Fruit fly (Drosophila melanogaster) whole organism, embryonic: ENCODE results near the gene Srr.

Experiments
- B-H2 ChIP-seq: fragments of 200-800 bp; sonication (Bioruptor generic); optimal IDR thresholded peaks from 2 replicates; lab custom pipeline; 2018; ENCODE audit warnings: missing biosample characterization, mild to moderate bottlenecking, missing genetic modification characterization
- Bdp1 ChIP-seq: fragments of 200-800 bp; sonication (Bioruptor generic); optimal IDR thresholded peaks from 3 replicates; lab custom pipeline; 2016; ENCODE audit warnings: missing biosample characterization, missing genetic modification characterization
- CG12942 ChIP-seq: fragments of 200-800 bp; sonication (Bioruptor generic); optimal IDR thresholded peaks from 3 replicates; lab custom pipeline; 2016; ENCODE audit warnings: missing biosample characterization, missing genetic modification characterization
- CG13296 ChIP-seq: fragments of 200-800 bp; sonication (Bioruptor generic); optimal IDR thresholded peaks from 3 replicates; lab custom pipeline; 2018; ENCODE audit warnings: missing biosample characterization, mild to moderate bottlenecking, missing genetic modification characterization
- CG17612 ChIP-seq: fragments of 200-800 bp; sonication (Bioruptor generic); IDR thresholded peaks from 2 replicates; pipeline ENCODE4 v1.3.6; 2022; ENCODE audit warnings: missing biosample characterization, missing genetic modification characterization
- CG18011 ChIP-seq: fragments of 200-800 bp; sonication (Bioruptor generic); optimal IDR thresholded peaks from 2 replicates; lab custom pipeline; 2017; ENCODE audit warnings: missing biosample characterization, missing genetic modification characterization, mild to moderate bottlenecking, moderate library complexity, missing genotype
- CG3163 ChIP-seq: fragments of 200-800 bp; sonication (Bioruptor generic); optimal IDR thresholded peaks from 3 replicates; lab custom pipeline; 2016; ENCODE audit warnings: missing biosample characterization, missing genetic modification characterization
- CG34224 ChIP-seq: fragments of 200-800 bp; sonication (Bioruptor generic); IDR thresholded peaks from 3 replicates; pipeline ENCODE4 v1.3.6; 2022; ENCODE audit warnings: missing biosample characterization, missing genetic modification characterization; ENCODE audit not compliant: partially characterized antibody
- CG4404 ChIP-seq: fragments of 200-800 bp; sonication (Bioruptor generic); IDR thresholded peaks from 2 replicates; pipeline ENCODE4 v1.3.6; 2022; ENCODE audit warnings: missing biosample characterization, missing genetic modification characterization
- CG4820 ChIP-seq: fragments of 200-800 bp; sonication (Bioruptor generic); optimal IDR thresholded peaks from 3 replicates; lab custom pipeline; 2016; ENCODE audit warnings: missing biosample characterization, missing genetic modification characterization
- CG5245 ChIP-seq: fragments of 200-800 bp; sonication (Bioruptor generic); optimal IDR thresholded peaks from 3 replicates; lab custom pipeline; 2016; ENCODE audit warnings: missing biosample characterization, missing genetic modification characterization
- CG6854 ChIP-seq: fragments of 200-800 bp; sonication (Bioruptor generic); optimal IDR thresholded peaks from 3 replicates; lab custom pipeline; 2017; ENCODE audit warnings: missing biosample characterization, mild to moderate bottlenecking, missing genetic modification characterization
- CG7271 ChIP-seq: fragments of 200-800 bp; sonication (Bioruptor generic); optimal IDR thresholded peaks from 2 replicates; lab custom pipeline; 2018; ENCODE audit warnings: missing biosample characterization, mild to moderate bottlenecking, missing genetic modification characterization, moderate library complexity
- CG9876 ChIP-seq: fragments of 200-800 bp; sonication (Bioruptor generic); optimal IDR thresholded peaks from 2 replicates; lab custom pipeline; 2016; ENCODE audit warnings: missing biosample characterization, missing genetic modification characterization
- D19B ChIP-seq: fragments of 200-800 bp; sonication (Bioruptor generic); optimal IDR thresholded peaks from 2 replicates; lab custom pipeline; 2017; ENCODE audit warnings: missing biosample characterization, mild to moderate bottlenecking, missing genetic modification characterization
- Dek ChIP-seq: fragments of 200-800 bp; sonication (Bioruptor generic); optimal IDR thresholded peaks from 3 replicates; lab custom pipeline; 2019; ENCODE audit warnings: missing biosample characterization, mild to moderate bottlenecking, missing genetic modification characterization, moderate library complexity
- Dip2 ChIP-seq: fragments of 200-800 bp; sonication (Bioruptor generic); IDR thresholded peaks from 2 replicates; pipeline ENCODE4 v1.3.6; 2022; ENCODE audit warnings: missing biosample characterization, missing genetic modification characterization
- Dll ChIP-seq: fragments of 200-800 bp; sonication (Bioruptor generic); IDR thresholded peaks from 4 replicates; pipeline ENCODE4 v1.3.6; 2022; ENCODE audit warnings: missing biosample characterization, missing genetic modification characterization; ENCODE audit not compliant: partially characterized antibody
- Hey ChIP-seq: fragments of 200-800 bp; sonication (Bioruptor generic); optimal IDR thresholded peaks from 3 replicates; lab custom pipeline; 2018; ENCODE audit warnings: missing biosample characterization, mild to moderate bottlenecking, missing genetic modification characterization
- HmgD ChIP-seq: fragments of 200-800 bp; sonication (Bioruptor generic); optimal IDR thresholded peaks from 3 replicates; lab custom pipeline; 2016; ENCODE audit warnings: missing biosample characterization, missing genetic modification characterization
- Hmx ChIP-seq: fragments of 200-800 bp; sonication (Bioruptor generic); optimal IDR thresholded peaks from 2 replicates; lab custom pipeline; 2016; ENCODE audit warnings: missing biosample characterization, missing genetic modification characterization
- Hr51 ChIP-seq, 2 experiments: fragments of 200-800 bp; sonication (Bioruptor generic); optimal IDR thresholded peaks; 2 replicates in 1 of 2; 3 replicates in 1 of 2; lab custom pipeline; 2016 to 2018; ENCODE audit warnings: missing biosample characterization in 2 of 2, missing genetic modification characterization in 2 of 2, mild to moderate bottlenecking in 1 of 2, moderate library complexity in 1 of 2
- Six4 ChIP-seq: fragments of 200-800 bp; sonication (Bioruptor generic); optimal IDR thresholded peaks from 2 replicates; lab custom pipeline; 2016; ENCODE audit warnings: missing biosample characterization, missing genetic modification characterization
- Ssrp ChIP-seq: fragments of 200-800 bp; sonication (Bioruptor generic); optimal IDR thresholded peaks from 2 replicates; lab custom pipeline; 2018; ENCODE audit warnings: missing biosample characterization, mild to moderate bottlenecking, missing genetic modification characterization, moderate library complexity
- Taf1 ChIP-seq: fragments of 200-800 bp; sonication (Bioruptor generic); IDR thresholded peaks from 2 replicates; pipeline ENCODE4 v1.3.6; 2022; ENCODE audit warnings: missing biosample characterization, missing genetic modification characterization
- ab ChIP-seq: fragments of 200-800 bp; sonication (Bioruptor generic); optimal IDR thresholded peaks from 2 replicates; lab custom pipeline; 2016; ENCODE audit warnings: missing biosample characterization, missing genetic modification characterization
- ase ChIP-seq: fragments of 200-800 bp; sonication (Bioruptor generic); IDR thresholded peaks from 3 replicates; pipeline ENCODE4 v1.3.6; 2022; ENCODE audit warnings: missing biosample characterization, missing genetic modification characterization
- cad ChIP-seq: fragments of >200 bp; optimal IDR thresholded peaks from 2 replicates; lab custom pipeline; 2017; ENCODE audit warnings: missing biosample characterization, missing genetic modification characterization
- cato ChIP-seq: fragments of 200-800 bp; sonication (Bioruptor generic); optimal IDR thresholded peaks from 2 replicates; lab custom pipeline; 2016; ENCODE audit warnings: missing biosample characterization, missing genetic modification characterization, borderline replicate concordance
- crc ChIP-seq: fragments of 200-800 bp; sonication (Bioruptor generic); optimal IDR thresholded peaks from 2 replicates; lab custom pipeline; 2016; ENCODE audit warnings: missing biosample characterization, missing genetic modification characterization
- dmrt99B ChIP-seq: fragments of 200-800 bp; sonication (Bioruptor generic); optimal IDR thresholded peaks from 2 replicates; lab custom pipeline; 2018; ENCODE audit warnings: missing biosample characterization, mild to moderate bottlenecking, missing genetic modification characterization, moderate library complexity
- en ChIP-seq: fragments of 200-800 bp; sonication (Bioruptor generic); optimal IDR thresholded peaks from 2 replicates; lab custom pipeline; 2016; ENCODE audit warnings: missing biosample characterization, missing genetic modification characterization
- fu2 ChIP-seq: fragments of 200-800 bp; sonication (Bioruptor generic); optimal IDR thresholded peaks from 2 replicates; lab custom pipeline; 2016; ENCODE audit warnings: missing biosample characterization, missing genetic modification characterization
- gce ChIP-seq: fragments of 200-800 bp; sonication (Bioruptor generic); IDR thresholded peaks from 3 replicates; pipeline ENCODE4 v1.3.6; 2022; ENCODE audit warnings: missing biosample characterization, missing genetic modification characterization
- gem ChIP-seq: fragments of 200-800 bp; sonication (Bioruptor generic); optimal IDR thresholded peaks from 2 replicates; lab custom pipeline; 2019; ENCODE audit warnings: missing biosample characterization, mild to moderate bottlenecking, missing genetic modification characterization, moderate library complexity
- kni ChIP-seq: fragments of 200-800 bp; sonication (Bioruptor generic); optimal IDR thresholded peaks from 3 replicates; lab custom pipeline; 2017; ENCODE audit warnings: mild to moderate bottlenecking, missing biosample characterization, missing genetic modification reagents, missing genetic modification characterization
- lbe ChIP-seq: fragments of 200-800 bp; sonication (Bioruptor generic); optimal IDR thresholded peaks from 2 replicates; lab custom pipeline; 2016; ENCODE audit warnings: missing biosample characterization, mild to moderate bottlenecking, missing genetic modification characterization
- lola ChIP-seq, 3 experiments: fragments of >200 bp in 2 of 3; fragments of 200-800 bp in 1 of 3; sonication (Bioruptor generic) in 1 of 3; optimal IDR thresholded peaks; 2 replicates each; lab custom pipeline; 2017 to 2019; ENCODE audit warnings: missing biosample characterization in 3 of 3, missing genetic modification characterization in 3 of 3, mild to moderate bottlenecking in 1 of 3, moderate library complexity in 1 of 3
- mld ChIP-seq: fragments of 200-800 bp; sonication (Bioruptor generic); IDR thresholded peaks from 3 replicates; pipeline ENCODE4 v1.3.6; 2022; ENCODE audit warnings: missing biosample characterization, missing genetic modification characterization; ENCODE audit not compliant: partially characterized antibody
- nerfin-1 ChIP-seq: fragments of 200-800 bp; sonication (Bioruptor generic); optimal IDR thresholded peaks from 3 replicates; lab custom pipeline; 2019; ENCODE audit warnings: missing biosample characterization, mild to moderate bottlenecking, missing genetic modification characterization, moderate library complexity
- p53 ChIP-seq: fragments of 200-800 bp; sonication (Bioruptor generic); optimal IDR thresholded peaks from 2 replicates; lab custom pipeline; 2016; ENCODE audit warnings: missing biosample characterization, missing genetic modification characterization
- seq ChIP-seq: fragments of 200-800 bp; sonication (Bioruptor generic); IDR thresholded peaks from 2 replicates; pipeline ENCODE4 v1.3.6; 2022; ENCODE audit warnings: missing biosample characterization, missing genetic modification characterization
- sqz ChIP-seq: fragments of 200-800 bp; sonication (Bioruptor generic); optimal IDR thresholded peaks from 3 replicates; lab custom pipeline; 2018; ENCODE audit warnings: missing biosample characterization, mild to moderate bottlenecking, missing genetic modification characterization
- unpg ChIP-seq: fragments of 200-800 bp; sonication (Bioruptor generic); optimal IDR thresholded peaks from 3 replicates; lab custom pipeline; 2018; ENCODE audit warnings: missing biosample characterization, mild to moderate bottlenecking, missing genetic modification characterization, moderate library complexity
- vvl ChIP-seq: fragments of 200-800 bp; sonication (Bioruptor generic); IDR thresholded peaks from 2 replicates; pipeline ENCODE4 v1.3.6; 2022; ENCODE audit warnings: missing biosample characterization, missing genetic modification characterization
- wor ChIP-seq: fragments of 200-800 bp; sonication (Bioruptor generic); IDR thresholded peaks from 2 replicates; pipeline ENCODE4 v1.3.6; 2022; ENCODE audit warnings: missing biosample characterization, missing genetic modification characterization
- z ChIP-seq: fragments of 200-800 bp; sonication (Bioruptor generic); IDR thresholded peaks from 3 replicates; pipeline ENCODE4 v1.3.6; 2022; ENCODE audit warnings: missing biosample characterization, missing genetic modification characterization
- zen2 ChIP-seq: fragments of 200-800 bp; sonication (Bioruptor generic); IDR thresholded peaks from 3 replicates; pipeline ENCODE4 v1.3.6; 2022; ENCODE audit warnings: missing biosample characterization, missing genetic modification characterization; ENCODE audit not compliant: partially characterized antibody
- zf30C ChIP-seq: fragments of 200-800 bp; sonication (Bioruptor generic); optimal IDR thresholded peaks from 3 replicates; lab custom pipeline; 2018; ENCODE audit warnings: missing biosample characterization, mild to moderate bottlenecking, missing genetic modification characterization
- zfh1 ChIP-seq: fragments of 200-800 bp; sonication (Bioruptor generic); IDR thresholded peaks from 3 replicates; pipeline ENCODE4 v1.3.6; 2022; ENCODE audit warnings: missing biosample characterization, missing genetic modification characterization

Gene Srr

dm6 chr3R:9399951-9400392 lies 34.8 kb downstream of the Srr start, which contains the start of gene CG34117 (continued):
- TF ChIP-seq Hey (tag; lab: Kevin White, UChicago) (no peak), gce (GFP tag; lab: Robert Waterston, UW) (peak; percentile 71; the same call in 2 of the 3 replicates), kni (GFP tag; lab: Kevin White, UChicago) (no peak), Bdp1 (peak; percentile 6), cad (GFP tag; lab: Kevin White, UChicago) (no peak), HmgD (GFP tag; lab: Kevin White, UChicago) (no peak), lola (GFP tag; optimal IDR thresholded peaks at IDR 0.05; lab: Kevin White, UChicago) (peak in 1 of 3 experiments; percentile 67), CG12942 (GFP tag; lab: Kevin White, UChicago) (peak; percentile 76), nerfin-1 (tag; lab: Kevin White, UChicago) (peak; percentile 77), B-H2 (GFP tag; lab: Kevin White, UChicago) (peak; percentile 88), p53 (no peak), zen2 (no peak), zf30C (GFP tag; lab: Kevin White, UChicago) (peak; percentile 2), CG34224 (GFP tag; lab: Robert Waterston, UW) (no peak), D19B (GFP tag; lab: Kevin White, UChicago) (peak; percentile 48), ab (GFP tag; lab: Kevin White, UChicago) (peak; percentile 16), vvl (GFP tag; lab: Robert Waterston, UW) (peak; percentile 92), sqz (GFP tag; lab: Kevin White, UChicago) (peak; percentile 58), CG4820 (GFP tag; lab: Kevin White, UChicago) (peak; percentile 63), crc (GFP tag; lab: Kevin White, UChicago) (peak; percentile 21), Taf1 (peak; percentile 52; the same call in 1 of the 2 replicates), en (GFP tag; lab: Kevin White, UChicago) (no peak), Dek (tag; lab: Kevin White, UChicago) (peak; percentile 85), gem (tag; lab: Kevin White, UChicago) (peak; percentile 90), CG17612 (peak; percentile 5; the same call in 1 of the 2 replicates), ase (GFP tag; lab: Robert Waterston, UW) (peak; percentile 69; the same call in 2 of the 3 replicates), zfh1 (GFP tag; lab: Robert Waterston, UW) (peak; percentile 92), Dll (GFP tag; lab: Robert Waterston, UW) (no peak), Dip2 (GFP tag; lab: Robert Waterston, UW) (no peak), fu2 (GFP tag; lab: Kevin White, UChicago) (peak; percentile 30), Six4 (GFP tag; lab: Kevin White, UChicago) (peak; percentile 69), CG18011 (GFP tag; lab: Kevin White, UChicago) (peak; percentile 32), CG5245 (GFP tag; lab: Kevin White, UChicago) (peak; percentile 64), CG6854 (GFP tag; lab: Kevin White, UChicago) (peak; percentile 41), Hr51 (GFP tag; optimal IDR thresholded peaks at IDR 0.05; lab: Kevin White, UChicago) (peak; percentile 53 to 83), CG7271 (peak; percentile 38), CG4404 (0 out of 2 replicates have a peak, but pooled peaks have one; percentile 6), mld (no peak), cato (GFP tag; lab: Kevin White, UChicago) (peak; percentile 32), CG9876 (GFP tag; lab: Kevin White, UChicago) (no peak), z (no peak), CG13296 (GFP tag; lab: Kevin White, UChicago) (peak; percentile 79), Ssrp (peak; percentile 74), unpg (GFP tag; lab: Kevin White, UChicago) (peak; percentile 81), CG3163 (GFP tag; lab: Kevin White, UChicago) (no peak), lbe (GFP tag; lab: Kevin White, UChicago) (peak; percentile 70), wor (GFP tag; lab: Robert Waterston, UW) (peak; percentile 26; the same call in 1 of the 2 replicates), seq (peak; percentile 68), Hmx (peak; percentile 49), dmrt99B (tag; lab: Kevin White, UChicago) (peak; percentile 75)
